Worm (Caenorhabditis elegans) whole organism, L3 larva: ENCODE data around the gene dot-1.5.

Experiments
- R02D3.7 ChIP-seq: fragments of 150-350 bp; optimal IDR thresholded peaks from 2 replicates; lab custom pipeline; 2014; ENCODE audit warnings: missing biosample characterization, missing genetic modification characterization
- ceh-28 ChIP-seq: fragments of 150-350 bp; optimal IDR thresholded peaks from 2 replicates; lab custom pipeline; 2014; ENCODE audit warnings: missing biosample characterization, missing genetic modification reagents, missing genetic modification characterization
- egl-27 ChIP-seq: sonication (generic microtip); optimal IDR thresholded peaks from 4 replicates; lab custom pipeline; 2017; ENCODE audit warnings: missing biosample characterization, missing genetic modification reagents, missing genetic modification characterization
- mdl-1 ChIP-seq: fragments of 150-350 bp; optimal IDR thresholded peaks from 2 replicates; lab custom pipeline; 2014; ENCODE audit warnings: missing biosample characterization, missing genetic modification characterization
- nfya-1 ChIP-seq: sonication (generic microtip); optimal IDR thresholded peaks from 2 replicates; lab custom pipeline; 2017; ENCODE audit warnings: missing genetic modification characterization, mild to moderate bottlenecking, missing compliant biosample characterization, antibody characterized with exemption, moderate library complexity; ENCODE audit not compliant: insufficient read depth
- pqm-1 ChIP-seq: fragments of 150-350 bp; optimal IDR thresholded peaks from 2 replicates; lab custom pipeline; 2017; ENCODE audit warnings: missing biosample characterization, missing genetic modification characterization, inconsistent platforms
- snpc-4 ChIP-seq: fragments of 150-350 bp; optimal IDR thresholded peaks from 2 replicates; lab custom pipeline; 2014; ENCODE audit warnings: missing biosample characterization, missing genetic modification characterization
- unc-62 ChIP-seq: fragments of 150-350 bp; sonication (generic microtip); optimal IDR thresholded peaks from 4 replicates; lab custom pipeline; 2014; ENCODE audit warnings: missing biosample characterization, missing genetic modification reagents, missing genetic modification characterization
- zag-1 ChIP-seq: fragments of 150-350 bp; optimal IDR thresholded peaks from 2 replicates; lab custom pipeline; 2014; ENCODE audit warnings: missing biosample characterization, missing genetic modification characterization

- TF ChIP-seq pqm-1 (tag; lab: Kevin White, UChicago) (no peak), unc-62 (GFP tag; lab: Kevin White, UChicago) (no peak), mdl-1 (tag; lab: Kevin White, UChicago) (no peak), zag-1 (tag; lab: Kevin White, UChicago) (no peak), snpc-4 (tag; lab: Kevin White, UChicago) (no peak), ceh-28 (no peak), nfya-1 (no peak), egl-27 (tag; lab: Kevin White, UChicago) (no peak), R02D3.7 (tag; lab: Kevin White, UChicago) (no peak)
Observed at ce11 chrX:1959063-1959462, 41.8 kb downstream of the dot-1.5 start.
